Fruit fly (Drosophila melanogaster) whole organism, adult: ENCODE data around the gene Megf8.

Source experiments
- CG12768 ChIP-seq: fragments of 200-800 bp; sonication (Bioruptor generic); optimal IDR thresholded peaks from 2 replicates; lab custom pipeline; 2017; ENCODE audit warnings: missing biosample characterization, missing genetic modification characterization, mild to moderate bottlenecking, moderate library complexity, missing genetic modification reagents
- CG1620 ChIP-seq: fragments of 200-800 bp; sonication (Bioruptor generic); optimal IDR thresholded peaks from 2 replicates; lab custom pipeline; 2016; ENCODE audit warnings: missing biosample characterization, missing genetic modification characterization
- CG5204 ChIP-seq: fragments of 200-800 bp; sonication (Bioruptor generic); optimal IDR thresholded peaks from 2 replicates; lab custom pipeline; 2016; ENCODE audit warnings: missing biosample characterization, missing genetic modification characterization
- Crg-1 ChIP-seq: fragments of 200-800 bp; sonication (Bioruptor generic); optimal IDR thresholded peaks from 2 replicates; lab custom pipeline; 2016; ENCODE audit warnings: missing biosample characterization, missing genetic modification characterization
- Mnt ChIP-seq: fragments of 200-800 bp; sonication (Bioruptor generic); optimal IDR thresholded peaks from 2 replicates; lab custom pipeline; 2016; ENCODE audit warnings: missing biosample characterization, mild to moderate bottlenecking, missing genetic modification characterization
- bab1 ChIP-seq: fragments of 200-800 bp; sonication (Bioruptor generic); optimal IDR thresholded peaks from 3 replicates; lab custom pipeline; 2019; ENCODE audit warnings: missing biosample characterization, mild to moderate bottlenecking, missing genetic modification characterization, moderate library complexity
- kay ChIP-seq: fragments of 200-800 bp; sonication (Bioruptor generic); peaks from one replicate; lab custom pipeline; 2016; ENCODE audit warnings: missing biosample characterization, missing genetic modification characterization, borderline replicate concordance
- pad ChIP-seq: fragments of 200-800 bp; sonication (Bioruptor generic); optimal IDR thresholded peaks from 3 replicates; lab custom pipeline; 2017; ENCODE audit warnings: missing biosample characterization, missing genetic modification characterization, mild to moderate bottlenecking, moderate library complexity, missing genetic modification reagents

DNA sequence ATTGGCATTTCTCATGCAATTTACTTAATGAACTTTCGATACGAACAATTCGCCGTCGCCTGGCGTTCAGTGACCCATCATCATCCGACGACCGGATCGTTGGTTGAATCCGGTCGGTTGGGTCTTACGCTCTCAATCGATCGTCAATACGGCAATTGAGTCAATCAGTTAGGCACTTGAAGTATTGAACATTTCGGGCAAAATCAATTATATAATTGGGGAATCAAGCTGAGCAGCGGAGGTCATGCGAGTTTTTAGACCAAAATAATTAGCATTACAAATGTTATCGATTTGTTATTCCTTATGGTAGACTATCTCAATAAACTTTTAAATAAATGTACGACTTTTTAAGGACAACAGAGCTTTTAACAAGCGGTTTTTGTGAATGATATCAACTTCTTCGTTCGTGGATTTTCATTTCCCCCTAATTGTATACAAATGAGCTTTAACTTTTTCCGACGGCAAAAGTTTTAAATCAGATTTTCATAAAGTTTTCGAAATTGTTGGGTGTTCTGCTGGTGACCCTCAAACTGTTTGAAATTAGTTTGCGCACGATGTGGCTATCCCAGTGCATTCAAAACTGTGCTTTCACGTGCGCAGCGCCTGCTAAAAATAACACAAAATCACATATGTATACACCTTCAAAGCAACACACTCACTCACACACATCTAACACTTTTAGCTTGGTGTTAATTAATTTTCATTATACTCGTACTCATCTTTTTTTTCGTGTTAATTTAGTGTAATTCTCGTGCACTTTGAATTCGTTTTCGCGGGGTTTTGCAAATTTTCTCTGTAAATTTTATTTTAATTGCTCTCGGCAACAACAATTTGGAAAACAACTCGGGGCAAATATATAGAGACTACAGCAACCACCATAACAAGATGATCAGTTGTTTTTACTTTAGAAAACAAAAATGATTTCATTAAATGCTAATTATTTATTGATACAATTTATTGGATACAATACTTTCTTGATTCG, 55.0 kb downstream of the Megf8 start:
- TF ChIP-seq Crg-1 (GFP tag; lab: Kevin White, UChicago) (no peak), CG12768 (GFP tag; lab: Kevin White, UChicago) (no peak), pad (GFP tag; lab: Kevin White, UChicago) (no peak), kay (GFP tag; lab: Kevin White, UChicago) (peak; percentile 93), CG5204 (GFP tag; lab: Kevin White, UChicago) (no peak), bab1 (GFP tag; lab: Kevin White, UChicago) (no peak), CG1620 (GFP tag; lab: Kevin White, UChicago) (no peak), Mnt (peak; percentile 52)
